Worm (Caenorhabditis elegans) whole organism, L4 larva: ENCODE results near the gene gpdh-2.
A peak's percentile ranks its signal among the peaks of the same experiment; 100 is the strongest.

Source experiments
- F26F4.8 ChIP-seq: fragments of 200-800 bp; sonication (Bioruptor generic); conservative IDR thresholded peaks from 2 replicates; pipeline ENCODE4 v1.3.6; 2022; ENCODE audit warnings: missing genetic modification characterization, missing compliant biosample characterization
- F44E2.7 ChIP-seq: fragments of 200-800 bp; sonication (Bioruptor generic); IDR thresholded peaks from 2 replicates; pipeline ENCODE4 v2.1.2; 2022; ENCODE audit warnings: missing genetic modification characterization, missing compliant biosample characterization
- F49E8.2 ChIP-seq: sonication (generic microtip); optimal IDR thresholded peaks from 2 replicates; lab custom pipeline; 2016; ENCODE audit warnings: missing compliant biosample characterization, mild to moderate bottlenecking, missing genetic modification characterization, borderline replicate concordance
- T20F7.1 ChIP-seq: fragments of 200-800 bp; sonication (Bioruptor generic); optimal IDR thresholded peaks from 2 replicates; lab custom pipeline; 2018; ENCODE audit warnings: mild to moderate bottlenecking, missing genetic modification characterization, missing compliant biosample characterization
- T26A8.4 ChIP-seq: fragments of 200-800 bp; sonication (Bioruptor generic); IDR thresholded peaks from 2 replicates; pipeline ENCODE4 v1.3.6; 2022; ENCODE audit warnings: missing genetic modification characterization, missing compliant biosample characterization
- Y105C5A.15 ChIP-seq: fragments of 200-800 bp; sonication (Bioruptor generic); IDR thresholded peaks from 2 replicates; pipeline ENCODE4 v1.3.6; 2022; ENCODE audit warnings: missing genetic modification characterization, missing compliant biosample characterization
- ZK337.2 ChIP-seq: fragments of 200-800 bp; sonication (Bioruptor generic); IDR thresholded peaks from 2 replicates; pipeline ENCODE4 v1.3.6; 2022; ENCODE audit warnings: missing genetic modification reagents, missing genetic modification characterization, missing compliant biosample characterization
- ZK546.5 ChIP-seq, 2 experiments: sonication (generic microtip); optimal IDR thresholded peaks; 2 replicates each; lab custom pipeline; 2017; ENCODE audit warnings: missing biosample characterization in 2 of 2, missing genetic modification characterization in 2 of 2
- aly-2 ChIP-seq: sonication (generic microtip); optimal IDR thresholded peaks from 2 replicates; lab custom pipeline; 2018; ENCODE audit warnings: missing biosample characterization, missing genetic modification characterization
- arid-1 ChIP-seq: fragments of 200-800 bp; sonication (Bioruptor generic); conservative IDR thresholded peaks from 2 replicates; pipeline ENCODE4 v1.3.6; 2022; ENCODE audit warnings: missing genetic modification reagents, missing genetic modification characterization, missing compliant biosample characterization
- ceh-62 ChIP-seq: sonication (generic microtip); optimal IDR thresholded peaks from 2 replicates; lab custom pipeline; 2017; ENCODE audit warnings: missing biosample characterization, missing genetic modification characterization
- ceh-82 ChIP-seq: sonication (generic microtip); optimal IDR thresholded peaks from 2 replicates; lab custom pipeline; 2017; ENCODE audit warnings: missing biosample characterization, missing genetic modification characterization
- ces-1 ChIP-seq: fragments of 150-350 bp; sonication (generic microtip); optimal IDR thresholded peaks from 4 replicates; lab custom pipeline; 2014; ENCODE audit warnings: missing biosample characterization, missing genetic modification reagents, missing genetic modification characterization
- cey-2 ChIP-seq: sonication (generic microtip); optimal IDR thresholded peaks from 3 replicates; lab custom pipeline; 2017; ENCODE audit warnings: missing genetic modification characterization, mild to moderate bottlenecking, missing compliant biosample characterization, antibody characterized with exemption, borderline replicate concordance; ENCODE audit not compliant: insufficient read depth
- daf-19 ChIP-seq: fragments of 200-800 bp; sonication (Bioruptor generic); conservative IDR thresholded peaks from 2 replicates; pipeline ENCODE4 v1.3.6; 2022; ENCODE audit warnings: missing genetic modification characterization, missing compliant biosample characterization
- dmd-6 ChIP-seq: fragments of 200-800 bp; sonication (Bioruptor generic); IDR thresholded peaks from 2 replicates; pipeline ENCODE4 v1.3.6; 2022; ENCODE audit warnings: missing genetic modification reagents, missing genetic modification characterization, missing compliant biosample characterization
- dmd-8 ChIP-seq: fragments of 200-800 bp; sonication (Bioruptor generic); IDR thresholded peaks from 2 replicates; pipeline ENCODE4 v1.3.6; 2022; ENCODE audit warnings: missing genetic modification characterization, missing compliant biosample characterization
- dmd-9 ChIP-seq: fragments of 200-800 bp; sonication (Bioruptor generic); IDR thresholded peaks from 2 replicates; pipeline ENCODE4 v1.3.6; 2022; ENCODE audit warnings: missing genetic modification reagents, missing genetic modification characterization, missing compliant biosample characterization
- dve-1 ChIP-seq: sonication (generic microtip); optimal IDR thresholded peaks from 2 replicates; lab custom pipeline; 2017; ENCODE audit warnings: antibody characterized with exemption, mild to moderate bottlenecking, missing genetic modification characterization, missing compliant biosample characterization; ENCODE audit not compliant: insufficient read depth
- egl-43 ChIP-seq: fragments of 200-800 bp; sonication (Bioruptor generic); IDR thresholded peaks from 2 replicates; pipeline ENCODE4 v1.3.6; 2022; ENCODE audit warnings: missing genetic modification reagents, missing genetic modification characterization, missing compliant biosample characterization
- hlh-11 ChIP-seq: fragments of 200-800 bp; sonication (Bioruptor generic); optimal IDR thresholded peaks from 2 replicates; lab custom pipeline; 2018; ENCODE audit warnings: mild to moderate bottlenecking, missing genetic modification characterization, missing compliant biosample characterization
- lin-15B ChIP-seq: fragments of 150-350 bp; sonication (generic microtip); optimal IDR thresholded peaks from 3 replicates; lab custom pipeline; 2014; ENCODE audit warnings: missing biosample characterization, missing genetic modification characterization
- lin-38 ChIP-seq: fragments of 200-800 bp; sonication (Bioruptor generic); IDR thresholded peaks from 2 replicates; pipeline ENCODE4 v1.3.6; 2022; ENCODE audit warnings: missing genetic modification reagents, missing genetic modification characterization, missing compliant biosample characterization
- lsy-2 ChIP-seq, 2 experiments: fragments of 150-350 bp in 1 of 2; sonication (generic microtip) in 1 of 2; optimal IDR thresholded peaks; 2 replicates each; lab custom pipeline; 2014 to 2017; ENCODE audit warnings: missing biosample characterization in 2 of 2, missing genetic modification characterization in 2 of 2
- madf-9 ChIP-seq: fragments of 200-800 bp; sonication (Bioruptor generic); conservative IDR thresholded peaks from 2 replicates; pipeline ENCODE4 v1.3.6; 2022; ENCODE audit warnings: missing genetic modification reagents, missing genetic modification characterization, missing compliant biosample characterization
- mdt-29 ChIP-seq: fragments of 200-800 bp; sonication (Bioruptor generic); IDR thresholded peaks from 2 replicates; pipeline ENCODE4 v1.3.6; 2022; ENCODE audit warnings: missing genetic modification reagents, missing genetic modification characterization, missing compliant biosample characterization
- mep-1 ChIP-seq: fragments of 150-350 bp; sonication (generic microtip); optimal IDR thresholded peaks from 3 replicates; lab custom pipeline; 2014; ENCODE audit warnings: missing biosample characterization, missing genetic modification characterization
- mes-2 ChIP-seq: sonication (generic microtip); optimal IDR thresholded peaks from 2 replicates; lab custom pipeline; 2016; ENCODE audit warnings: missing genotype, mild to moderate bottlenecking, missing genetic modification characterization, missing compliant biosample characterization; ENCODE audit not compliant: poor library complexity, severe bottlenecking
- mxl-2 ChIP-seq: fragments of 200-800 bp; sonication (Bioruptor generic); conservative IDR thresholded peaks from 2 replicates; pipeline ENCODE4 v1.3.6; 2022; ENCODE audit warnings: missing genetic modification reagents, missing genetic modification characterization, missing compliant biosample characterization
- nhr-102 ChIP-seq: sonication (generic microtip); optimal IDR thresholded peaks from 2 replicates; lab custom pipeline; 2016; ENCODE audit warnings: mild to moderate bottlenecking, missing genetic modification characterization, moderate library complexity, missing compliant biosample characterization
- nhr-11 ChIP-seq: fragments of 150-350 bp; optimal IDR thresholded peaks from 2 replicates; lab custom pipeline; 2014; ENCODE audit warnings: missing biosample characterization, missing genetic modification characterization
- nhr-28 ChIP-seq: fragments of 150-350 bp; optimal IDR thresholded peaks from 2 replicates; lab custom pipeline; 2014; ENCODE audit warnings: missing biosample characterization, missing genetic modification characterization
- nhr-48 ChIP-seq: sonication (generic microtip); optimal IDR thresholded peaks from 2 replicates; lab custom pipeline; 2016; ENCODE audit warnings: mild to moderate bottlenecking, missing genetic modification characterization, missing compliant biosample characterization
- nhr-77 ChIP-seq: fragments of 150-350 bp; optimal IDR thresholded peaks from 2 replicates; lab custom pipeline; 2014; ENCODE audit warnings: missing biosample characterization, missing genetic modification characterization
- php-3 ChIP-seq: fragments of 200-800 bp; sonication (Bioruptor generic); IDR thresholded peaks from 2 replicates; pipeline ENCODE4 v1.3.6; 2022; ENCODE audit warnings: missing genetic modification reagents, missing genetic modification characterization, missing compliant biosample characterization
- pqm-1 ChIP-seq: sonication (generic microtip); optimal IDR thresholded peaks from 2 replicates; lab custom pipeline; 2017; ENCODE audit warnings: missing biosample characterization, missing genetic modification characterization
- sdz-12 ChIP-seq: fragments of 200-800 bp; sonication (Bioruptor generic); optimal IDR thresholded peaks from 2 replicates; lab custom pipeline; 2018; ENCODE audit warnings: mild to moderate bottlenecking, missing genetic modification characterization, missing compliant biosample characterization
- set-16 ChIP-seq: fragments of 200-800 bp; sonication (Bioruptor generic); IDR thresholded peaks from 2 replicates; pipeline ENCODE4 v1.3.6; 2022; ENCODE audit warnings: missing genetic modification reagents, missing genetic modification characterization, missing compliant biosample characterization
- spr-3 ChIP-seq: fragments of 200-800 bp; sonication (Bioruptor generic); optimal IDR thresholded peaks from 2 replicates; lab custom pipeline; 2018; ENCODE audit warnings: mild to moderate bottlenecking, missing genetic modification characterization, missing compliant biosample characterization
- tra-1 ChIP-seq: fragments of 200-800 bp; sonication (Bioruptor generic); IDR thresholded peaks from 2 replicates; pipeline ENCODE4 v1.3.6; 2022; ENCODE audit warnings: missing genetic modification reagents, missing genetic modification characterization, missing compliant biosample characterization
- unc-130 ChIP-seq: sonication (generic microtip); optimal IDR thresholded peaks from 2 replicates; lab custom pipeline; 2016; ENCODE audit warnings: missing genetic modification reagents, missing genetic modification characterization, missing compliant biosample characterization
- unc-62 ChIP-seq, 3 experiments: fragments of 150-350 bp in 1 of 3; sonication (generic microtip); optimal IDR thresholded peaks in 2 of 3; peaks in 1 of 3; 1 replicate in 1 of 3; 2 replicates in 2 of 3; lab custom pipeline; 2014 to 2017; ENCODE audit warnings: missing biosample characterization in 3 of 3, missing genetic modification characterization in 3 of 3, missing genetic modification reagents in 3 of 3, missing genotype in 1 of 3
- vab-7 ChIP-seq: fragments of 200-800 bp; sonication (Bioruptor generic); IDR thresholded peaks from 2 replicates; pipeline ENCODE4 v1.3.6; 2022; ENCODE audit warnings: missing genetic modification reagents, missing genetic modification characterization, missing compliant biosample characterization

The gpdh-2 gene

DNA sequence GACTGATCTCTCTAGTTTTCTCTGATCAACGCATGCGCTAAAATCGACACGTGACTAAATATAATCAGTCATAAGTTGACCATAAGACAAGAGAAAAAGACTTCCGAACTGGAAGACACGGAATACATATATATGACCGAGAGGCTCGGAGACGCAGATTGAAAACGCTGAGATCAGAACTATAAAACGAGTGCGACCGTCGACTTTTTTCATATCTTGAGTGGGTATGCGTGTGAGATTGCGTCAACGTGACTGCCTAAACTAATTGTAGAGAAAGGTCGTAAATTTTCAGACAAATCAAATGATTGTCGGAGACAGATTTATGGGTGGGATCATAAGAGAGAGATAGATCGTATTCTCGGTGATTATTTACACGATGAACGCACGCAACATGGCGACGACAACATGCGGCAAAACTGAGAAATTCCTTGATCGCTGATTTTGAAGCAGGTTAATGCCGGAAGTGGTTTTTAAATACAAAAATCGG, 51.4 kb downstream of the gpdh-2 start (continued):
- TF ChIP-seq nhr-11, result no peak
- TF ChIP-seq dmd-8 (GFP tag; lab: Robert Waterston, UW), result no peak
- no peak for TF ChIP-seq Y105C5A.15 (GFP tag; lab: Robert Waterston, UW)
- TF ChIP-seq spr-3, result no peak
- TF ChIP-seq lin-38, result peak; percentile 30; the same call in 1 of the 2 replicates
- TF ChIP-seq unc-62 (GFP tag; optimal IDR thresholded peaks at IDR 0.05 in 1 of 2; lab: Kevin White, UChicago), result no peak
- TF ChIP-seq unc-62 (tag; optimal IDR thresholded peaks at IDR 0.05; lab: Kevin White, UChicago), result no peak
- TF ChIP-seq nhr-28, result peak; percentile 75
- 0 out of 2 replicates have a peak, but pooled peaks have one; percentile 6 for TF ChIP-seq tra-1 (GFP tag; lab: Robert Waterston, UW)
- TF ChIP-seq dmd-6, result peak; percentile 37; the same call in 1 of the 2 replicates
- no peak for TF ChIP-seq F44E2.7 (GFP tag; lab: Robert Waterston, UW)
- peak; percentile 63 for TF ChIP-seq mep-1
- TF ChIP-seq unc-130, result no peak
- no peak for TF ChIP-seq madf-9 (GFP tag; lab: Robert Waterston, UW)

DNA sequence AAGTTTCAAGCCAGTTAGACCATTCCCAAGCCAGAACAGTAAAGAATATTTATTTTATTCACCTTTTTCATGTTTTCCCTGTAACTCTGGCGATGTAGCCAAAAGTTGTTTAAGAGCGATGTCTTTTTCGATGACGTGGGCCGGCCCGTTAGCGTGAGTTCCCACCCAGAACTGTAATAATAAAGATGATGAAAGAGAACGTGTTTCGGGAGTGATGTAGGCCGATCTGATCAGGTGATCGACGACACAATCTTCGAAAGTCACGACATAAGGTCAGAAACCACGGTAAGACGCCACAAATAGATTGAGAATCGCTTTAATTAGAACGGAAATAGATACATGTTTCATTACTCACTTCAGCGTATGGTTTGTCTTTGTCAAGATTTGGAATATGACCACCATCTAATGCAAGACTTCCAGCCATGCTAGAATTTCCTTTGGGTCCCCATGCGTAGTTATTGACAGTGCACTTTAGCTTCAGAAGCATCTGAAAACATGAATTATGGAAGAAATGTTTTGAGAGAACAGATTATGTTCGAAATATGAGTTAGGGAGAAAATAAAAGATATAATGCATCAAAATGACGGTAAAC, 51.9 kb downstream of the gpdh-2 start, which contains the start of gene ZK632.4:
ZK632.4 (minus strand) TSS at position 487 of the 592 bp plus-strand sequence.
- no peak for TF ChIP-seq ceh-62 (tag; lab: Kevin White, UChicago)
- TF ChIP-seq tra-1 (GFP tag; lab: Robert Waterston, UW), result peak; percentile 34; the same call in 1 of the 2 replicates
- peak in 1 of 2 experiments; percentile 92 for TF ChIP-seq unc-62 (GFP tag; optimal IDR thresholded peaks at IDR 0.05 in 1 of 2; lab: Kevin White, UChicago)
- no peak for TF ChIP-seq unc-62 (tag; optimal IDR thresholded peaks at IDR 0.05; lab: Kevin White, UChicago)

- no peak for TF ChIP-seq ceh-82 (tag; lab: Kevin White, UChicago)
- TF ChIP-seq Y105C5A.15 (GFP tag; lab: Robert Waterston, UW), result no peak
- TF ChIP-seq unc-62 (GFP tag; optimal IDR thresholded peaks at IDR 0.05 in 1 of 2; lab: Kevin White, UChicago), result peak in 1 of 2 experiments; percentile 25
- TF ChIP-seq unc-62 (tag; optimal IDR thresholded peaks at IDR 0.05; lab: Kevin White, UChicago), result no peak
- TF ChIP-seq set-16 (GFP tag; lab: Robert Waterston, UW), result no peak
- peak in 1 of 2 experiments; percentile 51 for TF ChIP-seq lsy-2 (tag; optimal IDR thresholded peaks at IDR 0.05; lab: Kevin White, UChicago)
- TF ChIP-seq mes-2 (tag; lab: Kevin White, UChicago), result peak; percentile 47
- TF ChIP-seq F26F4.8 (GFP tag; lab: Robert Waterston, UW), result no peak
- TF ChIP-seq T20F7.1 (GFP tag; lab: Kevin White, UChicago), result peak; percentile 40
- peak; percentile 39 for TF ChIP-seq nhr-77 (tag; lab: Kevin White, UChicago)
- TF ChIP-seq dmd-9 (GFP tag; lab: Robert Waterston, UW), result no peak
- TF ChIP-seq dve-1 (tag; lab: Kevin White, UChicago), result peak; percentile 1
- no peak for TF ChIP-seq lin-15B (tag; lab: Kevin White, UChicago)
- no peak for TF ChIP-seq mxl-2 (GFP tag; lab: Robert Waterston, UW)
- no peak for TF ChIP-seq ZK337.2 (GFP tag; lab: Robert Waterston, UW)
- no peak for TF ChIP-seq ces-1 (GFP tag; lab: Kevin White, UChicago)
- no peak for TF ChIP-seq cey-2 (tag; lab: Kevin White, UChicago)
- TF ChIP-seq daf-19 (GFP tag; lab: Robert Waterston, UW), result no peak
- no peak for TF ChIP-seq dmd-8 (GFP tag; lab: Robert Waterston, UW)
- TF ChIP-seq aly-2 (tag; lab: Kevin White, UChicago), result no peak
- TF ChIP-seq F49E8.2 (tag; lab: Kevin White, UChicago), result no peak
- 0 out of 2 replicates have a peak, but pooled peaks have one; percentile 8 for TF ChIP-seq mdt-29 (GFP tag; lab: Robert Waterston, UW)
- peak; percentile 55; the same call in 1 of the 2 replicates for TF ChIP-seq php-3 (GFP tag; lab: Robert Waterston, UW)
- peak; percentile 78 for TF ChIP-seq T26A8.4 (GFP tag; lab: Robert Waterston, UW)
- peak; percentile 12 for TF ChIP-seq nhr-28
- TF ChIP-seq tra-1 (GFP tag; lab: Robert Waterston, UW), result no peak
- no peak for TF ChIP-seq sdz-12 (GFP tag; lab: Kevin White, UChicago)
- TF ChIP-seq unc-130, result no peak
- TF ChIP-seq hlh-11 (tag; lab: Kevin White, UChicago), result peak; percentile 1
- TF ChIP-seq nhr-102 (tag; lab: Kevin White, UChicago), result peak; percentile 35
- no peak for TF ChIP-seq ZK546.5 (tag; optimal IDR thresholded peaks at IDR 0.05; lab: Kevin White, UChicago)
- TF ChIP-seq vab-7 (GFP tag; lab: Robert Waterston, UW), result no peak
- no peak for TF ChIP-seq arid-1 (GFP tag; lab: Robert Waterston, UW)
- no peak for TF ChIP-seq nhr-48
- no peak for TF ChIP-seq pqm-1
- no peak for TF ChIP-seq egl-43 (GFP tag; lab: Robert Waterston, UW)
These were observed 53.9 kb downstream of the gpdh-2 start, which contains the start of gene riok-3 for ce11 chrIII:9804997-9805610. riok-3 (minus strand) TSS chrIII:9805011.
